Fruit fly (Drosophila melanogaster): Measurements from ENCODE around the gene CG34338.

- no peak for TF ChIP-seq CG9948 (tag; optimal IDR thresholded peaks at IDR 0.05)
- no peak for TF ChIP-seq Pif1B (GFP tag; optimal IDR thresholded peaks at IDR 0.05)
- TF ChIP-seq EcR (GFP tag; optimal IDR thresholded peaks at IDR 0.05): no peak
- no peak for TF ChIP-seq CG32121 (GFP tag; IDR thresholded peaks at IDR 0.05)
- no peak for TF ChIP-seq CG14655 (GFP tag; optimal IDR thresholded peaks at IDR 0.05)
- TF ChIP-seq CG17806 (tag; optimal IDR thresholded peaks at IDR 0.05): no peak
- TF ChIP-seq CG8301 (tag; optimal IDR thresholded peaks at IDR 0.05): no peak
- no peak for TF ChIP-seq CG15710 (tag; optimal IDR thresholded peaks at IDR 0.05)
- TF ChIP-seq CG10348 (GFP tag; IDR thresholded peaks at IDR 0.05): no peak
- TF ChIP-seq CG34367 (tag; optimal IDR thresholded peaks at IDR 0.05): no peak
- no peak for TF ChIP-seq CG13204 (GFP tag; optimal IDR thresholded peaks at IDR 0.05)
- no peak for TF ChIP-seq Snoo (tag; optimal IDR thresholded peaks at IDR 0.05)
- no peak for TF ChIP-seq rn (GFP tag; IDR thresholded peaks at IDR 0.05)
Observed at dm6 chrX:7768147-7768787, at the start of gene CG34338.

Data from whole organism, pupa.